Fruit fly (Drosophila melanogaster) whole organism, embryonic: ENCODE data around the gene CG43901.
A peak's percentile ranks its signal among the peaks of the same experiment; 100 is the strongest.

ENCODE experiments used
- ATbp ChIP-seq: fragments of 200-800 bp; sonication (Bioruptor generic); optimal IDR thresholded peaks from 2 replicates; lab custom pipeline; 2017; ENCODE audit warnings: missing biosample characterization, mild to moderate bottlenecking, missing genetic modification characterization, missing genetic modification reagents
- Adf1 ChIP-seq: fragments of 200-800 bp; sonication (Bioruptor generic); IDR thresholded peaks from 2 replicates; pipeline ENCODE4 v1.3.6; 2022; ENCODE audit warnings: missing biosample characterization, missing genetic modification characterization
- Atf6 ChIP-seq: fragments of 200-800 bp; sonication (Bioruptor generic); IDR thresholded peaks from 2 replicates; pipeline ENCODE4 v1.3.6; 2022; ENCODE audit warnings: missing biosample characterization, missing genetic modification characterization
- C15 ChIP-seq: fragments of 200-800 bp; sonication (Bioruptor generic); IDR thresholded peaks from 3 replicates; pipeline ENCODE4 v1.3.6; 2022; ENCODE audit warnings: missing biosample characterization, missing genetic modification characterization
- CG10147 ChIP-seq: fragments of 200-800 bp; sonication (Bioruptor generic); optimal IDR thresholded peaks from 2 replicates; lab custom pipeline; 2019; ENCODE audit warnings: missing biosample characterization, mild to moderate bottlenecking, missing genetic modification characterization, moderate library complexity
- CG1024 ChIP-seq: fragments of 200-800 bp; sonication (Bioruptor generic); IDR thresholded peaks from 2 replicates; pipeline ENCODE4 v1.3.6; 2022; ENCODE audit warnings: missing biosample characterization, missing genetic modification characterization
- CG10274 ChIP-seq: fragments of 200-800 bp; sonication (Bioruptor generic); optimal IDR thresholded peaks from 3 replicates; lab custom pipeline; 2017; ENCODE audit warnings: missing biosample characterization, mild to moderate bottlenecking, missing genetic modification characterization
- CG10431 ChIP-seq: fragments of 200-800 bp; sonication (Bioruptor generic); optimal IDR thresholded peaks from 3 replicates; lab custom pipeline; 2018; ENCODE audit warnings: missing biosample characterization, mild to moderate bottlenecking, missing genetic modification characterization
- CG11085 ChIP-seq: fragments of 200-800 bp; sonication (Bioruptor generic); IDR thresholded peaks from 2 replicates; pipeline ENCODE4 v1.3.6; 2022; ENCODE audit warnings: missing biosample characterization, missing genetic modification characterization
- CG11504 ChIP-seq: fragments of 200-800 bp; sonication (Bioruptor generic); optimal IDR thresholded peaks from 3 replicates; lab custom pipeline; 2019; ENCODE audit warnings: missing biosample characterization, mild to moderate bottlenecking, missing genetic modification characterization, moderate library complexity
- CG14667 ChIP-seq: fragments of 200-800 bp; sonication (Bioruptor generic); IDR thresholded peaks from 2 replicates; pipeline ENCODE4 v1.3.6; 2022; ENCODE audit warnings: missing biosample characterization, missing genetic modification characterization
- CG17829 ChIP-seq: fragments of 200-800 bp; optimal IDR thresholded peaks from 2 replicates; lab custom pipeline; 2019; ENCODE audit warnings: missing biosample characterization, mild to moderate bottlenecking, missing genetic modification characterization, moderate library complexity
- CG2120 ChIP-seq: fragments of 200-800 bp; sonication (Bioruptor generic); optimal IDR thresholded peaks from 3 replicates; lab custom pipeline; 2016; ENCODE audit warnings: missing biosample characterization, missing genetic modification characterization
- CG2875 ChIP-seq: fragments of 200-800 bp; sonication (Bioruptor generic); optimal IDR thresholded peaks from 2 replicates; lab custom pipeline; 2017; ENCODE audit warnings: missing biosample characterization, mild to moderate bottlenecking, missing genetic modification characterization, missing genetic modification reagents
- CG30403 ChIP-seq: fragments of 200-800 bp; sonication (Bioruptor generic); optimal IDR thresholded peaks from 3 replicates; lab custom pipeline; 2016; ENCODE audit warnings: missing biosample characterization, missing genetic modification characterization
- CG30431 ChIP-seq: fragments of 200-800 bp; sonication (Bioruptor generic); optimal IDR thresholded peaks from 2 replicates; lab custom pipeline; 2017; ENCODE audit warnings: missing biosample characterization, missing genetic modification characterization
- CG33213 ChIP-seq: fragments of 200-800 bp; sonication (Bioruptor generic); optimal IDR thresholded peaks from 3 replicates; lab custom pipeline; 2016; ENCODE audit warnings: missing biosample characterization, missing genetic modification characterization
- CG3407 ChIP-seq: fragments of 200-800 bp; sonication (Bioruptor generic); optimal IDR thresholded peaks from 2 replicates; lab custom pipeline; 2018; ENCODE audit warnings: missing biosample characterization, mild to moderate bottlenecking, missing genetic modification characterization
- CG6254 ChIP-seq: fragments of 200-800 bp; sonication (Bioruptor generic); optimal IDR thresholded peaks from 3 replicates; lab custom pipeline; 2017; ENCODE audit warnings: mild to moderate bottlenecking, missing biosample characterization, missing genetic modification reagents, missing genetic modification characterization
- CG8290 ChIP-seq, 3 experiments: fragments of 200-800 bp; sonication (Bioruptor generic); optimal IDR thresholded peaks; 2 replicates each; lab custom pipeline; 2016 to 2019; ENCODE audit warnings: missing biosample characterization in 3 of 3, missing genetic modification characterization in 3 of 3, mild to moderate bottlenecking in 2 of 3, moderate library complexity in 1 of 3
- CG8388 ChIP-seq: fragments of 200-800 bp; sonication (Bioruptor generic); optimal IDR thresholded peaks from 2 replicates; lab custom pipeline; 2019; ENCODE audit warnings: missing biosample characterization, mild to moderate bottlenecking, missing genetic modification characterization, moderate library complexity
- CG8924 ChIP-seq: fragments of 200-800 bp; optimal IDR thresholded peaks from 3 replicates; lab custom pipeline; 2019; ENCODE audit warnings: missing biosample characterization, mild to moderate bottlenecking, missing genetic modification characterization, moderate library complexity
- CG9727 ChIP-seq: fragments of 200-800 bp; sonication (Bioruptor generic); optimal IDR thresholded peaks from 3 replicates; lab custom pipeline; 2017; ENCODE audit warnings: missing biosample characterization, mild to moderate bottlenecking, missing genetic modification characterization
- Dip3 ChIP-seq: fragments of 200-800 bp; sonication (Bioruptor generic); optimal IDR thresholded peaks from 3 replicates; lab custom pipeline; 2016; ENCODE audit warnings: missing biosample characterization, missing genetic modification characterization
- Doc3 ChIP-seq: fragments of 200-800 bp; sonication (Bioruptor generic); IDR thresholded peaks from 3 replicates; pipeline ENCODE4 v1.3.6; 2022; ENCODE audit warnings: missing biosample characterization, missing genetic modification characterization; ENCODE audit not compliant: partially characterized antibody
- HHEX ChIP-seq: fragments of 200-800 bp; sonication (Bioruptor generic); optimal IDR thresholded peaks from 3 replicates; lab custom pipeline; 2017; ENCODE audit warnings: missing biosample characterization, mild to moderate bottlenecking, missing genetic modification characterization, missing genetic modification reagents
- Hr39 ChIP-seq: fragments of >200 bp; optimal IDR thresholded peaks from 2 replicates; lab custom pipeline; 2017
- MBD-R2 ChIP-seq: fragments of 200-800 bp; sonication (Bioruptor generic); IDR thresholded peaks from 2 replicates; pipeline ENCODE4 v1.3.6; 2022; ENCODE audit warnings: missing biosample characterization, missing genetic modification characterization
- Med ChIP-seq: fragments of 200-800 bp; sonication (Bioruptor generic); peaks from one replicate; lab custom pipeline; 2016; ENCODE audit warnings: missing biosample characterization, missing genetic modification characterization, mild to moderate bottlenecking, inconsistent platforms, moderate library complexity
- Oli ChIP-seq: fragments of 200-800 bp; sonication (Bioruptor generic); optimal IDR thresholded peaks from 2 replicates; lab custom pipeline; 2018; ENCODE audit warnings: missing biosample characterization, mild to moderate bottlenecking, missing genetic modification characterization, moderate library complexity
- Rfx ChIP-seq: fragments of 200-800 bp; sonication (Bioruptor generic); IDR thresholded peaks from 2 replicates; pipeline ENCODE4 v1.3.6; 2022; ENCODE audit warnings: missing biosample characterization, missing genetic modification characterization
- ac ChIP-seq: fragments of 200-800 bp; sonication (Bioruptor generic); optimal IDR thresholded peaks from 3 replicates; lab custom pipeline; 2017; ENCODE audit warnings: missing biosample characterization, mild to moderate bottlenecking, missing genetic modification characterization
- ase ChIP-seq: fragments of 200-800 bp; sonication (Bioruptor generic); IDR thresholded peaks from 3 replicates; pipeline ENCODE4 v1.3.6; 2022; ENCODE audit warnings: missing biosample characterization, missing genetic modification characterization
- bcd ChIP-seq: fragments of 200-800 bp; sonication (Bioruptor generic); optimal IDR thresholded peaks from 2 replicates; lab custom pipeline; 2017; ENCODE audit warnings: missing biosample characterization, mild to moderate bottlenecking, missing genetic modification characterization
- btn ChIP-seq: fragments of 200-800 bp; sonication (Bioruptor generic); optimal IDR thresholded peaks from 2 replicates; lab custom pipeline; 2016; ENCODE audit warnings: missing biosample characterization, missing genetic modification characterization
- chinmo ChIP-seq: fragments of 200-800 bp; sonication (Bioruptor generic); IDR thresholded peaks from 4 replicates; pipeline ENCODE4 v1.3.6; 2022; ENCODE audit warnings: missing biosample characterization, missing genetic modification characterization; ENCODE audit not compliant: partially characterized antibody
- croc ChIP-seq: fragments of 200-800 bp; sonication (Bioruptor generic); conservative IDR thresholded peaks from 3 replicates; pipeline ENCODE4 v1.3.6; 2022; ENCODE audit warnings: missing biosample characterization, missing genetic modification characterization
- cwo ChIP-seq: fragments of 200-800 bp; sonication (Bioruptor generic); optimal IDR thresholded peaks from 3 replicates; lab custom pipeline; 2017; ENCODE audit warnings: missing biosample characterization, missing genetic modification characterization, mild to moderate bottlenecking, moderate library complexity, missing genetic modification reagents
- da ChIP-seq: fragments of 200-800 bp; sonication (Bioruptor generic); optimal IDR thresholded peaks from 2 replicates; lab custom pipeline; 2016; ENCODE audit warnings: missing biosample characterization, missing genetic modification characterization
- dm ChIP-seq: fragments of 200-800 bp; sonication (Bioruptor generic); optimal IDR thresholded peaks from 3 replicates; lab custom pipeline; 2016; ENCODE audit warnings: missing biosample characterization, missing genetic modification characterization
- fd96Cb ChIP-seq: fragments of 200-800 bp; sonication (Bioruptor generic); optimal IDR thresholded peaks from 2 replicates; lab custom pipeline; 2018; ENCODE audit warnings: missing biosample characterization, mild to moderate bottlenecking, missing genetic modification characterization, moderate library complexity
- lab ChIP-seq: fragments of 200-800 bp; sonication (Bioruptor generic); optimal IDR thresholded peaks from 3 replicates; lab custom pipeline; 2017; ENCODE audit warnings: missing biosample characterization, missing genetic modification characterization, mild to moderate bottlenecking, moderate library complexity, missing genetic modification reagents
- oc ChIP-seq: fragments of 200-800 bp; sonication (Bioruptor generic); optimal IDR thresholded peaks from 2 replicates; lab custom pipeline; 2018; ENCODE audit warnings: missing biosample characterization, mild to moderate bottlenecking, missing genetic modification characterization, moderate library complexity
- pum ChIP-seq: fragments of 200-800 bp; sonication (Bioruptor generic); optimal IDR thresholded peaks from 2 replicates; lab custom pipeline; 2016; ENCODE audit warnings: missing biosample characterization, missing genetic modification characterization
- so ChIP-seq: fragments of 200-800 bp; sonication (Bioruptor generic); IDR thresholded peaks from 3 replicates; pipeline ENCODE4 v1.3.6; 2022; ENCODE audit warnings: missing biosample characterization, missing genetic modification characterization
- sqz ChIP-seq: fragments of 200-800 bp; sonication (Bioruptor generic); optimal IDR thresholded peaks from 3 replicates; lab custom pipeline; 2018; ENCODE audit warnings: missing biosample characterization, mild to moderate bottlenecking, missing genetic modification characterization
- stwl ChIP-seq: fragments of 200-800 bp; sonication (Bioruptor generic); optimal IDR thresholded peaks from 3 replicates; lab custom pipeline; 2018; ENCODE audit warnings: missing biosample characterization, mild to moderate bottlenecking, missing genetic modification characterization, moderate library complexity
- tgo ChIP-seq: fragments of 200-800 bp; sonication (Bioruptor generic); IDR thresholded peaks from 3 replicates; pipeline ENCODE4 v1.3.6; 2022; ENCODE audit warnings: missing biosample characterization, missing genetic modification characterization
- zf30C ChIP-seq: fragments of 200-800 bp; sonication (Bioruptor generic); optimal IDR thresholded peaks from 3 replicates; lab custom pipeline; 2018; ENCODE audit warnings: missing biosample characterization, mild to moderate bottlenecking, missing genetic modification characterization

CG43901 gene

DNA sequence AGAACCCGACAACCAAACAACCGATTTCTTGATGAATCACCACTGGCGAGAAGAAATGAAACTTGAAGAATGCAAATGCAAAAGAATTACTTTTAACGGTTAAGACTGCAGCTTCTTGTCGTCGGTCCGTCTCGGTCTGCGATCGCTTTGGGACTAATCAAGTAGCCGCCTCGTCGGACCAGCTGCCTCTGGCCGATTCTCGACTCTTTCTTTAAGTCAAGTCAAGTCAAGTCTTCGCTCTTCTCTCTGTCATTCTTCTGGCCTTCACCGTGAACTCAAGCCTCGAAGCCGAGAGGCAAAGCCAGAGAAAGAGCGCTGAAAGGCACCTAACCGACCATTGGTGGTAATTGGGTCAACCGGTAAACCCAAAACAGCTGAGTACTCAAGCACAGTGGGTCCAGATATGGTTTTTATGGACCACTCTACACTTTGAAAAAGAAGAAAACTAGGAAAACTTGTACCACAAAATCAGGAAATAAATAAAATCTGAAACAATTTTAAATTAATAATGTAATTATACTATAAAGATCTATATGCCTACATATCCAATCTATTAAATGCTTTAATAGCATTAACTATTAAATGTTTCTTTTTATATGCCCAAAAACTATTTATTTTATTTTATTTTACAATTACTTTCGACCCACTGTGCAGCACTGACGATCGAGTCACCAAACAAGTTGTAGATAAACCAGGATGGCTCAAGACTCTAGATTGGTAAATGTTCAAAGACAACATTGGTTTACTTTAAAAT is 61.6 kb downstream of the CG43901 start, which contains the start of gene C901 (continued):
- TF ChIP-seq da (GFP tag; lab: Kevin White, UChicago) (no peak), CG2875 (GFP tag; lab: Kevin White, UChicago) (peak; percentile 42), CG10431 (GFP tag; lab: Kevin White, UChicago) (peak; percentile 64), lab (GFP tag; lab: Kevin White, UChicago) (peak; percentile 54), CG3407 (peak; percentile 57), Med (GFP tag; lab: Kevin White, UChicago) (peak; percentile 11), tgo (GFP tag; lab: Robert Waterston, UW) (peak; percentile 67), Hr39 (lab: Kevin White, UChicago) (no peak), MBD-R2 (GFP tag; lab: Robert Waterston, UW) (no peak), CG17829 (tag; lab: Kevin White, UChicago) (peak; percentile 68), fd96Cb (tag; lab: Kevin White, UChicago) (peak; percentile 82), Dip3 (GFP tag; lab: Kevin White, UChicago) (no peak), CG30431 (GFP tag; lab: Kevin White, UChicago) (peak; percentile 4), Rfx (peak; percentile 45; the same call in 1 of the 2 replicates), Adf1 (GFP tag; lab: Robert Waterston, UW) (no peak), CG8924 (peak; percentile 80), ATbp (GFP tag; lab: Kevin White, UChicago) (peak; percentile 69), Oli (tag; lab: Kevin White, UChicago) (peak; percentile 79), CG10274 (GFP tag; lab: Kevin White, UChicago) (no peak), Atf6 (GFP tag; lab: Robert Waterston, UW) (peak; percentile 21; the same call in 1 of the 2 replicates), Doc3 (GFP tag; lab: Robert Waterston, UW) (no peak), CG8290 (GFP tag; optimal IDR thresholded peaks at IDR 0.05; lab: Kevin White, UChicago) (no peak), CG8290 (tag; optimal IDR thresholded peaks at IDR 0.05; lab: Kevin White, UChicago) (no peak), bcd (GFP tag; lab: Kevin White, UChicago) (peak; percentile 47), CG9727 (GFP tag; lab: Kevin White, UChicago) (peak; percentile 38), sqz (GFP tag; lab: Kevin White, UChicago) (peak; percentile 54), CG14667 (GFP tag; lab: Robert Waterston, UW) (peak; percentile 16; the same call in 1 of the 2 replicates), ase (GFP tag; lab: Robert Waterston, UW) (peak; percentile 58; the same call in 2 of the 3 replicates), btn (no peak), CG6254 (GFP tag; lab: Kevin White, UChicago) (peak; percentile 49), chinmo (GFP tag; lab: Robert Waterston, UW) (no peak), CG11085 (GFP tag; lab: Robert Waterston, UW) (no peak), zf30C (GFP tag; lab: Kevin White, UChicago) (no peak), stwl (tag; lab: Kevin White, UChicago) (no peak), C15 (GFP tag; lab: Robert Waterston, UW) (no peak), cwo (GFP tag; lab: Kevin White, UChicago) (peak; percentile 26), CG30403 (GFP tag; lab: Kevin White, UChicago) (peak; percentile 68), CG8388 (GFP tag; lab: Kevin White, UChicago) (peak; percentile 78), oc (tag; lab: Kevin White, UChicago) (peak; percentile 44), ac (GFP tag; lab: Kevin White, UChicago) (no peak), dm (GFP tag; lab: Kevin White, UChicago) (no peak), CG33213 (GFP tag; lab: Kevin White, UChicago) (no peak), HHEX (peak; percentile 23), CG2120 (no peak), croc (GFP tag; lab: Robert Waterston, UW) (peak; percentile 68), CG11504 (tag; lab: Kevin White, UChicago) (peak; percentile 88), pum (GFP tag; lab: Kevin White, UChicago) (no peak), CG10147 (peak; percentile 27), CG1024 (GFP tag; lab: Robert Waterston, UW) (no peak; the same call in 1 of the 2 replicates), so (peak; percentile 63; the same call in 1 of the 3 replicates)
